Fruit fly (Drosophila melanogaster) whole organism, embryonic: ENCODE results near the gene CG16853.

Source experiments
- Ada2b ChIP-seq: fragments of 200-800 bp; sonication (Bioruptor generic); IDR thresholded peaks from 2 replicates; pipeline ENCODE4 v1.3.6; 2022; ENCODE audit warnings: missing biosample characterization, missing genetic modification characterization
- Adf1 ChIP-seq: fragments of 200-800 bp; sonication (Bioruptor generic); IDR thresholded peaks from 2 replicates; pipeline ENCODE4 v1.3.6; 2022; ENCODE audit warnings: missing biosample characterization, missing genetic modification characterization
- Aef1 ChIP-seq: fragments of 200-800 bp; sonication (Bioruptor generic); IDR thresholded peaks from 3 replicates; pipeline ENCODE4 v1.3.6; 2022; ENCODE audit warnings: missing biosample characterization, missing genetic modification characterization
- Atf-2 ChIP-seq: fragments of 200-800 bp; sonication (Bioruptor generic); optimal IDR thresholded peaks from 2 replicates; lab custom pipeline; 2016; ENCODE audit warnings: missing biosample characterization, missing genetic modification characterization
- CG12104 ChIP-seq: fragments of 200-800 bp; sonication (Bioruptor generic); optimal IDR thresholded peaks from 3 replicates; lab custom pipeline; 2016; ENCODE audit warnings: missing biosample characterization, missing genetic modification characterization
- CG12236 ChIP-seq: fragments of 200-800 bp; sonication (Bioruptor generic); optimal IDR thresholded peaks from 2 replicates; lab custom pipeline; 2016; ENCODE audit warnings: missing biosample characterization, missing genetic modification characterization
- CG12299 ChIP-seq: fragments of 200-800 bp; sonication (Bioruptor generic); optimal IDR thresholded peaks from 2 replicates; lab custom pipeline; 2018; ENCODE audit warnings: missing biosample characterization, mild to moderate bottlenecking, missing genetic modification characterization
- CG13287 ChIP-seq: fragments of 200-800 bp; sonication (Bioruptor generic); IDR thresholded peaks from 2 replicates; pipeline ENCODE4 v1.3.6; 2022; ENCODE audit warnings: missing biosample characterization, missing genetic modification characterization; ENCODE audit not compliant: partially characterized antibody
- CG1647 ChIP-seq: fragments of 200-800 bp; sonication (Bioruptor generic); optimal IDR thresholded peaks from 3 replicates; lab custom pipeline; 2016; ENCODE audit warnings: missing biosample characterization, missing genetic modification characterization
- CG16815 ChIP-seq: fragments of 200-800 bp; sonication (Bioruptor generic); optimal IDR thresholded peaks from 3 replicates; lab custom pipeline; 2017; ENCODE audit warnings: missing biosample characterization, mild to moderate bottlenecking, missing genetic modification characterization
- CG16863 ChIP-seq: fragments of 200-800 bp; sonication (Bioruptor generic); optimal IDR thresholded peaks from 3 replicates; lab custom pipeline; 2016; ENCODE audit warnings: missing biosample characterization, missing genetic modification characterization
- CG17568 ChIP-seq: fragments of 200-800 bp; sonication (Bioruptor generic); optimal IDR thresholded peaks from 2 replicates; lab custom pipeline; 2018; ENCODE audit warnings: missing biosample characterization, mild to moderate bottlenecking, missing genetic modification characterization, moderate library complexity
- CG18476 ChIP-seq: fragments of 200-800 bp; sonication (Bioruptor generic); optimal IDR thresholded peaks from 2 replicates; lab custom pipeline; 2016; ENCODE audit warnings: missing biosample characterization, mild to moderate bottlenecking, missing genetic modification characterization
- CG30431 ChIP-seq: fragments of 200-800 bp; sonication (Bioruptor generic); optimal IDR thresholded peaks from 2 replicates; lab custom pipeline; 2017; ENCODE audit warnings: missing biosample characterization, missing genetic modification characterization
- CG3407 ChIP-seq: fragments of 200-800 bp; sonication (Bioruptor generic); optimal IDR thresholded peaks from 2 replicates; lab custom pipeline; 2018; ENCODE audit warnings: missing biosample characterization, mild to moderate bottlenecking, missing genetic modification characterization
- CG43689 ChIP-seq: fragments of 200-800 bp; sonication (Bioruptor generic); IDR thresholded peaks from 2 replicates; pipeline ENCODE4 v1.3.6; 2022; ENCODE audit warnings: missing biosample characterization, missing genetic modification characterization
- CG7786 ChIP-seq: fragments of 200-800 bp; sonication (Bioruptor generic); optimal IDR thresholded peaks from 2 replicates; lab custom pipeline; 2016; ENCODE audit warnings: missing biosample characterization, missing genetic modification characterization
- CG7928 ChIP-seq: fragments of 200-800 bp; sonication (Bioruptor generic); optimal IDR thresholded peaks from 2 replicates; lab custom pipeline; 2017; ENCODE audit warnings: missing biosample characterization, mild to moderate bottlenecking, missing genetic modification characterization
- CG7987 ChIP-seq: fragments of 200-800 bp; sonication (Bioruptor generic); optimal IDR thresholded peaks from 2 replicates; lab custom pipeline; 2018; ENCODE audit warnings: missing biosample characterization, mild to moderate bottlenecking, missing genetic modification characterization, moderate library complexity
- CG8765 ChIP-seq: fragments of 200-800 bp; sonication (Bioruptor generic); IDR thresholded peaks from 2 replicates; pipeline ENCODE4 v1.3.6; 2022; ENCODE audit warnings: missing biosample characterization, missing genetic modification characterization
- CG9817 ChIP-seq: fragments of 200-800 bp; sonication (Bioruptor generic); optimal IDR thresholded peaks from 2 replicates; lab custom pipeline; 2018; ENCODE audit warnings: missing biosample characterization, mild to moderate bottlenecking, missing genetic modification characterization, moderate library complexity
- Ets97D ChIP-seq: fragments of 200-800 bp; sonication (Bioruptor generic); optimal IDR thresholded peaks from 3 replicates; lab custom pipeline; 2016; ENCODE audit warnings: missing biosample characterization, missing genetic modification characterization
- HHEX ChIP-seq: fragments of 200-800 bp; sonication (Bioruptor generic); optimal IDR thresholded peaks from 3 replicates; lab custom pipeline; 2017; ENCODE audit warnings: missing biosample characterization, mild to moderate bottlenecking, missing genetic modification characterization, missing genetic modification reagents
- HLHmδ ChIP-seq: fragments of 200-800 bp; sonication (Bioruptor generic); optimal IDR thresholded peaks from 2 replicates; lab custom pipeline; 2018; ENCODE audit warnings: missing biosample characterization, mild to moderate bottlenecking, missing genetic modification characterization, moderate library complexity
- Hmx ChIP-seq: fragments of 200-800 bp; sonication (Bioruptor generic); optimal IDR thresholded peaks from 2 replicates; lab custom pipeline; 2016; ENCODE audit warnings: missing biosample characterization, missing genetic modification characterization
- Hr39 ChIP-seq: fragments of >200 bp; optimal IDR thresholded peaks from 2 replicates; lab custom pipeline; 2017
- Kr ChIP-seq: fragments of 200-800 bp; sonication (Bioruptor generic); optimal IDR thresholded peaks from 2 replicates; lab custom pipeline; 2017; ENCODE audit warnings: missing biosample characterization, mild to moderate bottlenecking, missing genetic modification characterization
- NC2α ChIP-seq: fragments of 200-800 bp; sonication (Bioruptor generic); optimal IDR thresholded peaks from 2 replicates; lab custom pipeline; 2016; ENCODE audit warnings: missing biosample characterization, missing genetic modification characterization
- Oaz ChIP-seq: fragments of 200-800 bp; sonication (Bioruptor generic); IDR thresholded peaks from 2 replicates; pipeline ENCODE4 v1.3.6; 2022; ENCODE audit warnings: missing biosample characterization, missing genetic modification characterization
- Stat92E ChIP-seq, 3 experiments: fragments of >200 bp in 2 of 3; fragments of 200-800 bp in 1 of 3; sonication (Bioruptor generic) in 1 of 3; optimal IDR thresholded peaks; 2 replicates each; lab custom pipeline; 2017 to 2019; ENCODE audit warnings: missing biosample characterization in 3 of 3, missing genetic modification characterization in 3 of 3, mild to moderate bottlenecking in 1 of 3, moderate library complexity in 1 of 3
- abd-A ChIP-seq: fragments of 200-800 bp; sonication (Bioruptor generic); optimal IDR thresholded peaks from 3 replicates; lab custom pipeline; 2019; ENCODE audit warnings: missing biosample characterization, mild to moderate bottlenecking, missing genetic modification characterization, moderate library complexity
- al ChIP-seq: fragments of 200-800 bp; sonication (Bioruptor generic); IDR thresholded peaks from 2 replicates; pipeline ENCODE4 v1.3.6; 2022; ENCODE audit warnings: missing biosample characterization, missing genetic modification characterization
- ash1 ChIP-seq: fragments of 200-800 bp; sonication (Bioruptor generic); optimal IDR thresholded peaks from 2 replicates; lab custom pipeline; 2018; ENCODE audit warnings: missing biosample characterization, mild to moderate bottlenecking, missing genetic modification characterization
- bab2 ChIP-seq: fragments of 200-800 bp; sonication (Bioruptor generic); optimal IDR thresholded peaks from 2 replicates; lab custom pipeline; 2016; ENCODE audit warnings: missing biosample characterization, missing genetic modification characterization
- br ChIP-seq: fragments of >200 bp; optimal IDR thresholded peaks from 2 replicates; lab custom pipeline; 2017
- btn ChIP-seq: fragments of 200-800 bp; sonication (Bioruptor generic); optimal IDR thresholded peaks from 2 replicates; lab custom pipeline; 2016; ENCODE audit warnings: missing biosample characterization, missing genetic modification characterization
- cad ChIP-seq: fragments of >200 bp; optimal IDR thresholded peaks from 2 replicates; lab custom pipeline; 2017; ENCODE audit warnings: missing biosample characterization, missing genetic modification characterization
- crc ChIP-seq: fragments of 200-800 bp; sonication (Bioruptor generic); optimal IDR thresholded peaks from 2 replicates; lab custom pipeline; 2016; ENCODE audit warnings: missing biosample characterization, missing genetic modification characterization
- da ChIP-seq: fragments of 200-800 bp; sonication (Bioruptor generic); optimal IDR thresholded peaks from 2 replicates; lab custom pipeline; 2016; ENCODE audit warnings: missing biosample characterization, missing genetic modification characterization
- gfzf ChIP-seq: fragments of 200-800 bp; sonication (Bioruptor generic); optimal IDR thresholded peaks from 2 replicates; lab custom pipeline; 2016; ENCODE audit warnings: missing biosample characterization, mild to moderate bottlenecking, missing genetic modification characterization, moderate library complexity
- kah ChIP-seq: fragments of 200-800 bp; sonication (Bioruptor generic); optimal IDR thresholded peaks from 2 replicates; lab custom pipeline; 2018; ENCODE audit warnings: missing biosample characterization, mild to moderate bottlenecking, missing genetic modification characterization
- kay ChIP-seq: fragments of 200-800 bp; sonication (Bioruptor generic); optimal IDR thresholded peaks from 2 replicates; lab custom pipeline; 2016; ENCODE audit warnings: missing biosample characterization, missing genetic modification characterization
- lola ChIP-seq, 3 experiments: fragments of >200 bp in 2 of 3; fragments of 200-800 bp in 1 of 3; sonication (Bioruptor generic) in 1 of 3; optimal IDR thresholded peaks; 2 replicates each; lab custom pipeline; 2017 to 2019; ENCODE audit warnings: missing biosample characterization in 3 of 3, missing genetic modification characterization in 3 of 3, mild to moderate bottlenecking in 1 of 3, moderate library complexity in 1 of 3
- phol ChIP-seq: fragments of 200-800 bp; sonication (Bioruptor generic); optimal IDR thresholded peaks from 3 replicates; lab custom pipeline; 2018; ENCODE audit warnings: missing biosample characterization, mild to moderate bottlenecking, missing genetic modification characterization, moderate library complexity
- sens-2 ChIP-seq: fragments of 200-800 bp; sonication (Bioruptor generic); IDR thresholded peaks from 2 replicates; pipeline ENCODE4 v1.3.6; 2022; ENCODE audit warnings: missing biosample characterization, missing genetic modification characterization
- shn ChIP-seq: fragments of 200-800 bp; sonication (Bioruptor generic); optimal IDR thresholded peaks from 3 replicates; lab custom pipeline; 2016; ENCODE audit warnings: missing biosample characterization, missing genetic modification characterization
- slou ChIP-seq: fragments of 200-800 bp; sonication (Bioruptor generic); optimal IDR thresholded peaks from 3 replicates; lab custom pipeline; 2016; ENCODE audit warnings: missing biosample characterization, missing genetic modification characterization
- stc ChIP-seq: fragments of 200-800 bp; sonication (Bioruptor generic); IDR thresholded peaks from 2 replicates; pipeline ENCODE4 v1.3.6; 2022; ENCODE audit warnings: missing biosample characterization, missing genetic modification characterization
- trem ChIP-seq: fragments of 200-800 bp; optimal IDR thresholded peaks from 3 replicates; lab custom pipeline; 2019; ENCODE audit warnings: missing biosample characterization, mild to moderate bottlenecking, missing genetic modification characterization, moderate library complexity
- ttk ChIP-seq: fragments of 200-800 bp; sonication (Bioruptor generic); IDR thresholded peaks from 2 replicates; pipeline ENCODE4 v2.1.2; 2022; ENCODE audit warnings: missing biosample characterization, missing genetic modification characterization
- wor ChIP-seq: fragments of 200-800 bp; sonication (Bioruptor generic); IDR thresholded peaks from 2 replicates; pipeline ENCODE4 v1.3.6; 2022; ENCODE audit warnings: missing biosample characterization, missing genetic modification characterization

CG16853 gene

DNA sequence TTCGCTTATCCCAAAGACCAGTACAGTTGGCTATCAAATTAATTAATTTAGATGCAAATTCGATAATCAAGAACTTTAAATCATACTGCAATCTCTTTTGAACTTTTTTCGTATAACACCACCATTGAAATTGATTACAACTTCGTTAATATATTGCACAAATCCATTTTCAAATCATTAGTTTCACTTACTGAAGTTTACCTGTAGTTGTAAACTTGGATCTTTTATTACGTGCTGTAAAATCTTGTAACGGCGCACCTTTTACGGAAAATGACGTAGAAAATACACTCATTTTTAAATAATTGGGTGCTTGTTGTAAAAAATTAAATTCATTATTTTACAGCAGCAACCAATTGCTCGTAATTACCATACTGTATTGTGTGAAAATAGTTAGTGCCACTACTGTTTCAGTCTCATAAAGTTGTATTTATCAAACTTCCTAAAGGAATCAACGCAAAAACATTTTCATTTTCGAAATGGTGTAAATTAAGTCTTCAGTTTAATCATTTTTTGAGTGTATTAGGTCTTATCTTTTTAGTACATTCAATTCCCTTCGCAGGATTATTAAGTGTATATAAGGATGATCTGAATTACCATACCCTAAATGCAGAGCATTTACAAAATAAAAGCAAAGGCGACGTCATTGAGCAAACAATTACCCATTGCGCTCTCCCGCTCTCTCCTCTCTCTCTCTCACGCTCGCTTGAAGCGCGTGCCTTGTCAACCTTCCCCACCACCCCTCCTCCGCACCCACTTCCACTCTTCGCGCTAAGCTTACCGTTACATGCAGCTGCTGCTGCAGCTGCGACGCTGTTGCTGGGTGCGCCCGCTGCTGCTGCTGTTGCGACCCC lies 29.7 kb upstream of the CG16853 start (continued):
- TF ChIP-seq CG9817 (tag; lab: Kevin White, UChicago): peak; percentile 34
- peak; percentile 12 for TF ChIP-seq bab2 (GFP tag; lab: Kevin White, UChicago)
- TF ChIP-seq Stat92E (GFP tag; optimal IDR thresholded peaks at IDR 0.05; lab: Kevin White, UChicago): no peak
- peak; percentile 30 for TF ChIP-seq btn
- no peak for TF ChIP-seq shn
- no peak for TF ChIP-seq abd-A (tag; lab: Kevin White, UChicago)
- TF ChIP-seq crc: no peak
- peak; percentile 14 for TF ChIP-seq CG17568 (GFP tag; lab: Kevin White, UChicago)
- TF ChIP-seq CG16863 (GFP tag; lab: Kevin White, UChicago): peak; percentile 16
- TF ChIP-seq Kr: no peak
- no peak for TF ChIP-seq CG12299 (tag; lab: Kevin White, UChicago)
- TF ChIP-seq br: no peak
- TF ChIP-seq Aef1: peak; percentile 34; the same call in 1 of the 3 replicates
- TF ChIP-seq CG12236 (GFP tag; lab: Kevin White, UChicago): no peak
- TF ChIP-seq CG8765 (GFP tag; lab: Robert Waterston, UW): no peak
- TF ChIP-seq ttk (GFP tag; lab: Robert Waterston, UW): no peak
- TF ChIP-seq CG7987: no peak
- TF ChIP-seq lola (GFP tag; optimal IDR thresholded peaks at IDR 0.05; lab: Kevin White, UChicago): no peak
- no peak for TF ChIP-seq Adf1 (GFP tag; lab: Robert Waterston, UW)
- peak; percentile 12 for TF ChIP-seq CG1647
- 0 out of 2 replicates have a peak, but pooled peaks have one; percentile 10 for TF ChIP-seq al (GFP tag; lab: Robert Waterston, UW)
- no peak for TF ChIP-seq Oaz (GFP tag; lab: Robert Waterston, UW)
- no peak for TF ChIP-seq slou (GFP tag; lab: Kevin White, UChicago)
- TF ChIP-seq gfzf (GFP tag; lab: Kevin White, UChicago): no peak
- peak; percentile 19 for TF ChIP-seq HHEX (GFP tag; lab: Kevin White, UChicago)
- TF ChIP-seq phol (tag; lab: Kevin White, UChicago): peak; percentile 27
- TF ChIP-seq cad (GFP tag; lab: Kevin White, UChicago): no peak
- no peak for TF ChIP-seq Ets97D (GFP tag; lab: Kevin White, UChicago)
- TF ChIP-seq CG18476 (GFP tag; lab: Kevin White, UChicago): no peak
- no peak for TF ChIP-seq CG7928 (GFP tag; lab: Kevin White, UChicago)
- peak; percentile 44 for TF ChIP-seq Ada2b (GFP tag; lab: Robert Waterston, UW)
- no peak for TF ChIP-seq stc
- no peak for TF ChIP-seq sens-2 (GFP tag; lab: Robert Waterston, UW)
- TF ChIP-seq trem (tag; lab: Kevin White, UChicago): no peak
- peak; percentile 40 for TF ChIP-seq da
- no peak for TF ChIP-seq CG13287 (GFP tag; lab: Robert Waterston, UW)
- no peak for TF ChIP-seq CG7786
- no peak for TF ChIP-seq Hmx (GFP tag; lab: Kevin White, UChicago)
- TF ChIP-seq NC2α (GFP tag; lab: Kevin White, UChicago): no peak
- TF ChIP-seq HLHmδ: peak; percentile 27
- TF ChIP-seq CG12104 (GFP tag; lab: Kevin White, UChicago): no peak
- no peak for TF ChIP-seq CG30431
- no peak for TF ChIP-seq CG43689
- TF ChIP-seq CG16815 (GFP tag; lab: Kevin White, UChicago): no peak
- TF ChIP-seq Atf-2 (GFP tag; lab: Kevin White, UChicago): no peak
- no peak for TF ChIP-seq wor (GFP tag; lab: Robert Waterston, UW)
- TF ChIP-seq ash1 (GFP tag; lab: Kevin White, UChicago): no peak
- no peak for TF ChIP-seq kah
- no peak for TF ChIP-seq kay (GFP tag; lab: Kevin White, UChicago)
- no peak for TF ChIP-seq Hr39 (lab: Kevin White, UChicago)
- TF ChIP-seq CG3407 (GFP tag; lab: Kevin White, UChicago): no peak
